Worm (Caenorhabditis elegans): Measurements from ENCODE around the gene epg-4.

ce11 chrIII:7146341-7146740 is 35.6 kb upstream of the epg-4 start:
- TF ChIP-seq nhr-28 (tag; optimal IDR thresholded peaks at IDR 0.05) (no peak), fkh-8 (tag; optimal IDR thresholded peaks at IDR 0.05) (no peak), lin-13 (GFP tag; optimal IDR thresholded peaks at IDR 0.05) (no peak), lin-39 (tag; optimal IDR thresholded peaks at IDR 0.05) (no peak), pqm-1 (tag; optimal IDR thresholded peaks at IDR 0.05) (no peak), snpc-4 (tag; optimal IDR thresholded peaks at IDR 0.05) (no peak), mep-1 (tag; optimal IDR thresholded peaks at IDR 0.05) (no peak)
